Fruit fly (Drosophila melanogaster) whole organism, pupa: ENCODE measurements around the gene bol.

Experiments used
- CG8301 ChIP-seq: fragments of 200-800 bp; sonication (Bioruptor generic); optimal IDR thresholded peaks from 2 replicates; lab custom pipeline; 2018; ENCODE audit warnings: missing biosample characterization, mild to moderate bottlenecking, missing genetic modification characterization
- EcR ChIP-seq: fragments of 200-800 bp; sonication (Bioruptor generic); optimal IDR thresholded peaks from 3 replicates; lab custom pipeline; 2019; ENCODE audit warnings: missing biosample characterization, missing genetic modification characterization, mild to moderate bottlenecking, moderate library complexity, missing genetic modification reagents
- Snoo ChIP-seq: fragments of 200-800 bp; sonication (Bioruptor generic); optimal IDR thresholded peaks from 3 replicates; lab custom pipeline; 2017; ENCODE audit warnings: missing biosample characterization, mild to moderate bottlenecking, missing genetic modification characterization, inconsistent platforms
- fd96Ca ChIP-seq: fragments of 200-800 bp; sonication (Bioruptor generic); IDR thresholded peaks from 3 replicates; pipeline ENCODE4 v1.3.6; 2022; ENCODE audit warnings: missing biosample characterization, missing genetic modification characterization
- gl ChIP-seq: fragments of 200-800 bp; sonication (Bioruptor generic); optimal IDR thresholded peaks from 2 replicates; lab custom pipeline; 2018; ENCODE audit warnings: missing biosample characterization, mild to moderate bottlenecking, missing genetic modification characterization

dm6 chr3L:9092356-9093103 is 41.7 kb downstream of the bol start, which contains the start of gene CG32032:
- no peak for TF ChIP-seq CG8301 (tag; lab: Kevin White, UChicago)
- TF ChIP-seq gl (tag; lab: Kevin White, UChicago): no peak
- no peak for TF ChIP-seq EcR (GFP tag; lab: Kevin White, UChicago)
- TF ChIP-seq Snoo: no peak
- no peak for TF ChIP-seq fd96Ca (GFP tag; lab: Robert Waterston, UW)
